Worm (Caenorhabditis elegans) whole organism, young adult: ENCODE data around the gene Y71H2AM.1.

ENCODE experiments used
- B0019.2 ChIP-seq: fragments of 200-800 bp; sonication (Bioruptor generic); conservative IDR thresholded peaks from 2 replicates; pipeline ENCODE4 v1.3.6; 2022; ENCODE audit warnings: missing genetic modification reagents, missing genetic modification characterization, missing compliant biosample characterization
- B0035.1 ChIP-seq: sonication (generic microtip); optimal IDR thresholded peaks from 2 replicates; lab custom pipeline; 2016; ENCODE audit warnings: missing genetic modification characterization, mild to moderate bottlenecking, missing compliant biosample characterization, missing genotype, missing genetic modification reagents
- B0336.3 ChIP-seq: fragments of 200-800 bp; sonication (Bioruptor generic); IDR thresholded peaks from 2 replicates; pipeline ENCODE4 v1.3.6; 2022; ENCODE audit warnings: missing genetic modification characterization, missing compliant biosample characterization
- C17E4.6 ChIP-seq: fragments of 200-800 bp; sonication (Bioruptor generic); IDR thresholded peaks from 2 replicates; pipeline ENCODE4 v1.3.6; 2022; ENCODE audit warnings: missing genetic modification reagents, missing genetic modification characterization, missing compliant biosample characterization
- D2030.7 ChIP-seq: fragments of 200-800 bp; sonication (Bioruptor generic); IDR thresholded peaks from 2 replicates; pipeline ENCODE4 v1.3.6; 2022; ENCODE audit warnings: missing genetic modification reagents, missing genetic modification characterization, missing compliant biosample characterization
- F10E7.11 ChIP-seq: sonication (generic microtip); optimal IDR thresholded peaks from 2 replicates; lab custom pipeline; 2017; ENCODE audit warnings: mild to moderate bottlenecking, missing genetic modification characterization, moderate library complexity, missing compliant biosample characterization
- F22D6.2 ChIP-seq: sonication (generic microtip); optimal IDR thresholded peaks from 2 replicates; lab custom pipeline; 2016; ENCODE audit warnings: mild to moderate bottlenecking, missing genetic modification characterization, missing compliant biosample characterization
- F33H1.4 ChIP-seq: fragments of 200-800 bp; sonication (Bioruptor generic); IDR thresholded peaks from 2 replicates; pipeline ENCODE4 v1.3.6; 2022; ENCODE audit warnings: missing genetic modification reagents, missing genetic modification characterization, missing compliant biosample characterization
- F37B4.10 ChIP-seq: fragments of 200-800 bp; sonication (Bioruptor generic); IDR thresholded peaks from 2 replicates; pipeline ENCODE4 v1.3.6; 2022; ENCODE audit warnings: missing genetic modification characterization, missing compliant biosample characterization
- F57C9.4 ChIP-seq: sonication (generic microtip); optimal IDR thresholded peaks from 2 replicates; lab custom pipeline; 2017; ENCODE audit warnings: mild to moderate bottlenecking, missing genetic modification characterization, missing compliant biosample characterization
- T26A5.8 ChIP-seq: sonication (generic microtip); optimal IDR thresholded peaks from 2 replicates; lab custom pipeline; 2016; ENCODE audit warnings: missing genetic modification characterization, missing compliant biosample characterization
- ama-1 ChIP-seq, 3 experiments: fragments of 150-350 bp in 1 of 3; sonication (generic microtip) in 2 of 3; optimal IDR thresholded peaks; 2 replicates each; lab custom pipeline; 2014 to 2018; ENCODE audit warnings: missing biosample characterization in 2 of 3, missing genetic modification characterization in 2 of 3, missing genetic modification reagents in 2 of 3
- athp-1 ChIP-seq: sonication (generic microtip); optimal IDR thresholded peaks from 2 replicates; lab custom pipeline; 2017; ENCODE audit warnings: mild to moderate bottlenecking, missing genetic modification characterization, missing compliant biosample characterization
- attf-6 ChIP-seq: fragments of 200-800 bp; sonication (Bioruptor generic); IDR thresholded peaks from 2 replicates; pipeline ENCODE4 v1.3.6; 2022; ENCODE audit warnings: missing genetic modification reagents, missing genetic modification characterization, missing compliant biosample characterization
- bed-1 ChIP-seq: fragments of 200-800 bp; sonication (Bioruptor generic); IDR thresholded peaks from 2 replicates; pipeline ENCODE4 v1.3.6; 2022; ENCODE audit warnings: missing genetic modification reagents, missing genetic modification characterization, missing compliant biosample characterization
- ccch-3 ChIP-seq: fragments of 200-800 bp; sonication (Bioruptor generic); optimal IDR thresholded peaks from 2 replicates; lab custom pipeline; 2018; ENCODE audit warnings: mild to moderate bottlenecking, missing genetic modification characterization, missing compliant biosample characterization
- cebp-1 ChIP-seq, 2 experiments: fragments of 200-800 bp in 1 of 2; sonication (Bioruptor generic) in 1 of 2; sonication (generic microtip) in 1 of 2; IDR thresholded peaks in 1 of 2; optimal IDR thresholded peaks in 1 of 2; 2 replicates each; pipeline versions ENCODE4 v1.3.6 to Lab custom; 2017 to 2022; ENCODE audit warnings: missing compliant biosample characterization in 2 of 2, missing genetic modification characterization in 2 of 2, mild to moderate bottlenecking in 1 of 2, missing genetic modification reagents in 1 of 2, moderate library complexity in 1 of 2
- ceh-100 ChIP-seq: fragments of 200-800 bp; sonication (Bioruptor generic); IDR thresholded peaks from 2 replicates; pipeline ENCODE4 v1.3.6; 2022; ENCODE audit warnings: missing genetic modification reagents, missing genetic modification characterization, missing compliant biosample characterization
- ceh-40 ChIP-seq: fragments of 200-800 bp; sonication (Bioruptor generic); IDR thresholded peaks from 2 replicates; pipeline ENCODE4 v1.3.6; 2022; ENCODE audit warnings: missing genetic modification characterization, missing compliant biosample characterization
- ceh-58 ChIP-seq: fragments of 200-800 bp; sonication (Bioruptor generic); IDR thresholded peaks from 2 replicates; pipeline ENCODE4 v1.3.6; 2022; ENCODE audit warnings: missing genetic modification characterization, missing compliant biosample characterization
- ceh-79 ChIP-seq: sonication (generic microtip); optimal IDR thresholded peaks from 2 replicates; lab custom pipeline; 2017; ENCODE audit warnings: mild to moderate bottlenecking, missing genetic modification characterization, missing compliant biosample characterization
- ceh-91 ChIP-seq: fragments of 200-800 bp; sonication (Bioruptor generic); IDR thresholded peaks from 2 replicates; pipeline ENCODE4 v1.3.6; 2022; ENCODE audit warnings: missing genetic modification reagents, missing genetic modification characterization, missing compliant biosample characterization
- efl-1 ChIP-seq: fragments of 150-350 bp; optimal IDR thresholded peaks from 2 replicates; lab custom pipeline; 2014; ENCODE audit warnings: missing biosample characterization, missing genetic modification reagents, missing genetic modification characterization
- egrh-3 ChIP-seq: fragments of 200-800 bp; sonication (Bioruptor generic); IDR thresholded peaks from 2 replicates; pipeline ENCODE4 v1.3.6; 2022; ENCODE audit warnings: missing genetic modification reagents, missing genetic modification characterization, missing compliant biosample characterization
- ets-4 ChIP-seq: fragments of 200-800 bp; sonication (Bioruptor generic); optimal IDR thresholded peaks from 2 replicates; lab custom pipeline; 2018; ENCODE audit warnings: mild to moderate bottlenecking, missing genetic modification characterization, missing compliant biosample characterization
- hlh-12 ChIP-seq: sonication (generic microtip); optimal IDR thresholded peaks from 2 replicates; lab custom pipeline; 2016; ENCODE audit warnings: missing genetic modification characterization, missing compliant biosample characterization
- hmg-1.2 ChIP-seq: fragments of 200-800 bp; sonication (Bioruptor generic); IDR thresholded peaks from 2 replicates; pipeline ENCODE4 v1.3.6; 2022; ENCODE audit warnings: missing genetic modification reagents, missing genetic modification characterization, missing compliant biosample characterization
- lag-1 ChIP-seq: fragments of 200-800 bp; sonication (Bioruptor generic); IDR thresholded peaks from 2 replicates; pipeline ENCODE4 v1.3.6; 2022; ENCODE audit warnings: missing genetic modification reagents, missing genetic modification characterization, missing compliant biosample characterization
- let-526 ChIP-seq: fragments of 200-800 bp; sonication (Bioruptor generic); IDR thresholded peaks from 2 replicates; pipeline ENCODE4 v1.3.6; 2022; ENCODE audit warnings: missing genetic modification reagents, missing genetic modification characterization, missing compliant biosample characterization
- lin-35 ChIP-seq, 3 experiments: fragments of 150-350 bp in 2 of 3; sonication (generic microtip) in 1 of 3; optimal IDR thresholded peaks; 2 replicates each; lab custom pipeline; 2014 to 2018; ENCODE audit warnings: missing biosample characterization in 3 of 3, missing genetic modification characterization in 3 of 3, missing genetic modification reagents in 3 of 3
- lin-40 ChIP-seq: sonication (generic microtip); optimal IDR thresholded peaks from 2 replicates; lab custom pipeline; 2016; ENCODE audit warnings: missing genetic modification characterization, mild to moderate bottlenecking, missing compliant biosample characterization, missing genotype, missing genetic modification reagents
- lir-1 ChIP-seq: fragments of 200-800 bp; sonication (Bioruptor generic); conservative IDR thresholded peaks from 2 replicates; pipeline ENCODE4 v1.3.6; 2022; ENCODE audit warnings: missing genetic modification reagents, missing genetic modification characterization, missing compliant biosample characterization
- madf-3 ChIP-seq: fragments of 200-800 bp; sonication (Bioruptor generic); IDR thresholded peaks from 2 replicates; pipeline ENCODE4 v1.3.6; 2022; ENCODE audit warnings: missing genetic modification reagents, missing genetic modification characterization, missing compliant biosample characterization
- mcd-1 ChIP-seq: fragments of 200-800 bp; sonication (Bioruptor generic); IDR thresholded peaks from 2 replicates; pipeline ENCODE4 v1.3.6; 2022; ENCODE audit warnings: missing genetic modification reagents, missing genetic modification characterization, missing compliant biosample characterization
- mxl-1 ChIP-seq: sonication (generic microtip); optimal IDR thresholded peaks from 2 replicates; lab custom pipeline; 2016; ENCODE audit warnings: missing genetic modification characterization, missing compliant biosample characterization
- nfya-1 ChIP-seq: sonication (generic microtip); optimal IDR thresholded peaks from 2 replicates; lab custom pipeline; 2017; ENCODE audit warnings: antibody characterized with exemption, missing compliant biosample characterization, missing genetic modification characterization, borderline replicate concordance; ENCODE audit not compliant: insufficient read depth
- nhr-179 ChIP-seq: sonication (generic microtip); optimal IDR thresholded peaks from 2 replicates; lab custom pipeline; 2016; ENCODE audit warnings: mild to moderate bottlenecking, missing genetic modification characterization, missing compliant biosample characterization
- nhr-90 ChIP-seq: sonication (generic microtip); optimal IDR thresholded peaks from 2 replicates; lab custom pipeline; 2016; ENCODE audit warnings: missing genotype, mild to moderate bottlenecking, missing genetic modification characterization, missing compliant biosample characterization
- rcor-1 ChIP-seq: fragments of 200-800 bp; sonication (Bioruptor generic); IDR thresholded peaks from 2 replicates; pipeline ENCODE4 v1.3.6; 2022; ENCODE audit warnings: missing genetic modification reagents, missing genetic modification characterization, missing compliant biosample characterization
- tbx-9 ChIP-seq: sonication (generic microtip); optimal IDR thresholded peaks from 2 replicates; lab custom pipeline; 2016; ENCODE audit warnings: borderline replicate concordance, missing genetic modification characterization, inconsistent platforms, missing compliant biosample characterization
- xnd-1 ChIP-seq: sonication (generic microtip); optimal IDR thresholded peaks from 2 replicates; lab custom pipeline; 2016; ENCODE audit warnings: missing genotype, missing genetic modification reagents, missing genetic modification characterization, missing compliant biosample characterization
- zfh-2 ChIP-seq: fragments of 200-800 bp; sonication (Bioruptor generic); conservative IDR thresholded peaks from 2 replicates; pipeline ENCODE4 v1.3.6; 2022; ENCODE audit warnings: missing genetic modification reagents, missing genetic modification characterization, missing compliant biosample characterization
- ztf-22 ChIP-seq: fragments of 200-800 bp; sonication (Bioruptor generic); optimal IDR thresholded peaks from 2 replicates; lab custom pipeline; 2018; ENCODE audit warnings: mild to moderate bottlenecking, missing genetic modification characterization, moderate library complexity, missing compliant biosample characterization
- ztf-28 ChIP-seq: fragments of 200-800 bp; sonication (Bioruptor generic); IDR thresholded peaks from 2 replicates; pipeline ENCODE4 v1.3.6; 2022; ENCODE audit warnings: missing genetic modification reagents, missing genetic modification characterization, missing compliant biosample characterization

Y71H2AM.1 gene

ce11 chrIII:2826770-2827169 lies at the start of gene Y71H2AM.1:
Gene Y71H2AM.1, plus strand, starts transcription at chrIII:2827070.
- no peak for TF ChIP-seq lin-40
- TF ChIP-seq let-526 (GFP tag; lab: Robert Waterston, UW): no peak
- no peak for TF ChIP-seq ztf-28 (GFP tag; lab: Robert Waterston, UW)
- TF ChIP-seq F37B4.10 (GFP tag; lab: Robert Waterston, UW): no peak
- no peak for TF ChIP-seq B0336.3 (GFP tag; lab: Robert Waterston, UW)
- TF ChIP-seq ccch-3 (GFP tag; lab: Kevin White, UChicago): no peak
- no peak for TF ChIP-seq mcd-1 (GFP tag; lab: Robert Waterston, UW)
- no peak for TF ChIP-seq ceh-58
- no peak for TF ChIP-seq T26A5.8 (tag; lab: Kevin White, UChicago)
- no peak for TF ChIP-seq lin-35 (GFP tag; optimal IDR thresholded peaks at IDR 0.05; lab: Kevin White, UChicago)
- TF ChIP-seq ceh-100 (GFP tag; lab: Robert Waterston, UW): no peak
- no peak for TF ChIP-seq efl-1 (GFP tag; lab: Kevin White, UChicago)
- no peak for TF ChIP-seq lag-1 (GFP tag; lab: Robert Waterston, UW)
- no peak for TF ChIP-seq ztf-22
- TF ChIP-seq nhr-90: no peak
- no peak for TF ChIP-seq ets-4
- TF ChIP-seq hlh-12 (tag; lab: Kevin White, UChicago): no peak
- no peak for TF ChIP-seq nfya-1 (tag; lab: Kevin White, UChicago)
- TF ChIP-seq xnd-1 (tag; lab: Kevin White, UChicago): no peak

- TF ChIP-seq mcd-1 (GFP tag; lab: Robert Waterston, UW): 0 out of 2 replicates have a peak, but pooled peaks have one; percentile 24
- TF ChIP-seq egrh-3: peak; percentile 65; the same call in 1 of the 2 replicates
- peak; percentile 73 for TF ChIP-seq zfh-2 (GFP tag; lab: Robert Waterston, UW)
- TF ChIP-seq F57C9.4 (tag; lab: Kevin White, UChicago): no peak
Measured at ce11 chrIII:2778655-2779054, 48.2 kb upstream of the Y71H2AM.1 start, which contains the start of gene laf-1. Gene laf-1, minus strand, starts transcription at chrIII:2779053.

- TF ChIP-seq ceh-91 (GFP tag; lab: Robert Waterston, UW): no peak
- 0 out of 2 replicates have a peak, but pooled peaks have one; percentile 12 for TF ChIP-seq hmg-1.2 (GFP tag; lab: Robert Waterston, UW)
- TF ChIP-seq, all 124 proteins: peak for 1
Measured at ce11 chrIII:2780283-2780682, 46.6 kb upstream of the Y71H2AM.1 start.

ce11 chrIII:2780793-2781192 lies 46.1 kb upstream of the Y71H2AM.1 start, which contains the start of gene Y71H2AM.6:
Gene Y71H2AM.6, plus strand, starts transcription at chrIII:2781056.
- no peak for TF ChIP-seq D2030.7 (GFP tag; lab: Robert Waterston, UW)
- no peak for TF ChIP-seq ccch-3 (GFP tag; lab: Kevin White, UChicago)
- no peak for TF ChIP-seq rcor-1 (GFP tag; lab: Robert Waterston, UW)
- TF ChIP-seq nhr-179 (tag; lab: Kevin White, UChicago): no peak
- no peak for TF ChIP-seq lir-1 (GFP tag; lab: Robert Waterston, UW)
- no peak for TF ChIP-seq madf-3 (GFP tag; lab: Robert Waterston, UW)
- no peak for TF ChIP-seq bed-1
- TF ChIP-seq F22D6.2 (tag; lab: Kevin White, UChicago): no peak
- no peak for TF ChIP-seq B0035.1
- TF ChIP-seq ets-4: no peak
- no peak for TF ChIP-seq F10E7.11
- TF ChIP-seq mxl-1: no peak
- TF ChIP-seq F33H1.4: peak; percentile 48
- no peak for TF ChIP-seq cebp-1 (GFP tag; IDR thresholded peaks at IDR 0.05; lab: Robert Waterston, UW)
- no peak for TF ChIP-seq cebp-1 (tag; optimal IDR thresholded peaks at IDR 0.05; lab: Kevin White, UChicago)
- TF ChIP-seq B0019.2 (GFP tag; lab: Robert Waterston, UW): no peak
- no peak for TF ChIP-seq hmg-1.2 (GFP tag; lab: Robert Waterston, UW)
- TF ChIP-seq tbx-9 (tag; lab: Kevin White, UChicago): no peak
- no peak for TF ChIP-seq ceh-79 (tag; lab: Kevin White, UChicago)
- TF ChIP-seq ceh-40: no peak
- TF ChIP-seq athp-1 (tag; lab: Kevin White, UChicago): no peak
- no peak for TF ChIP-seq hlh-12 (tag; lab: Kevin White, UChicago)
- TF ChIP-seq C17E4.6 (GFP tag; lab: Robert Waterston, UW): no peak
- no peak for TF ChIP-seq ama-1 (optimal IDR thresholded peaks at IDR 0.05; lab: Kevin White, UChicago)
- no peak for TF ChIP-seq ama-1 (GFP tag; optimal IDR thresholded peaks at IDR 0.05; lab: Kevin White, UChicago)
- TF ChIP-seq attf-6 (GFP tag; lab: Robert Waterston, UW): no peak
